Worm (Caenorhabditis elegans) whole organism, L2 larva: Measurements from ENCODE around the gene aman-2.

Experiments used
- C34F6.9 ChIP-seq: fragments of 150-350 bp; optimal IDR thresholded peaks from 2 replicates; lab custom pipeline; 2014; ENCODE audit warnings: missing biosample characterization, missing genetic modification characterization
- Y55F3AM.14 ChIP-seq: fragments of 200-800 bp; sonication (Bioruptor generic); optimal IDR thresholded peaks from 2 replicates; lab custom pipeline; 2018; ENCODE audit warnings: mild to moderate bottlenecking, missing genetic modification characterization, missing compliant biosample characterization
- aly-2 ChIP-seq: fragments of 150-350 bp; optimal IDR thresholded peaks from 2 replicates; lab custom pipeline; 2014; ENCODE audit warnings: missing biosample characterization, missing genetic modification characterization
- ama-1 ChIP-seq: fragments of 150-350 bp; optimal IDR thresholded peaks from 2 replicates; lab custom pipeline; 2018; ENCODE audit warnings: inconsistent platforms
- ceh-16 ChIP-seq: fragments of 150-350 bp; optimal IDR thresholded peaks from 2 replicates; lab custom pipeline; 2014; ENCODE audit warnings: missing biosample characterization, missing genetic modification characterization
- crh-2 ChIP-seq: sonication (generic microtip); optimal IDR thresholded peaks from 2 replicates; lab custom pipeline; 2017; ENCODE audit warnings: missing biosample characterization, missing genetic modification characterization
- egl-27 ChIP-seq: sonication (generic microtip); optimal IDR thresholded peaks from 3 replicates; lab custom pipeline; 2017; ENCODE audit warnings: missing biosample characterization, missing genetic modification reagents, missing genetic modification characterization
- elt-1 ChIP-seq: fragments of 150-350 bp; optimal IDR thresholded peaks from 2 replicates; lab custom pipeline; 2014; ENCODE audit warnings: missing biosample characterization, missing genetic modification characterization
- elt-3 ChIP-seq: sonication (generic microtip); optimal IDR thresholded peaks from 2 replicates; lab custom pipeline; 2017; ENCODE audit warnings: missing biosample characterization, missing genetic modification characterization
- fos-1 ChIP-seq: fragments of 150-350 bp; optimal IDR thresholded peaks from 2 replicates; lab custom pipeline; 2014; ENCODE audit warnings: missing biosample characterization, missing genetic modification characterization
- gmeb-1 ChIP-seq: fragments of 150-350 bp; optimal IDR thresholded peaks from 2 replicates; lab custom pipeline; 2014; ENCODE audit warnings: missing biosample characterization, missing genetic modification characterization
- lin-11 ChIP-seq: fragments of 150-350 bp; sonication (generic microtip); optimal IDR thresholded peaks from 2 replicates; lab custom pipeline; 2014; ENCODE audit warnings: missing biosample characterization, missing genetic modification characterization, inconsistent platforms, mixed read lengths
- lin-13 ChIP-seq: fragments of 150-350 bp; optimal IDR thresholded peaks from 2 replicates; lab custom pipeline; 2014; ENCODE audit warnings: missing biosample characterization, missing genetic modification reagents, missing genetic modification characterization
- lin-39 ChIP-seq: fragments of 150-350 bp; optimal IDR thresholded peaks from 2 replicates; lab custom pipeline; 2014; ENCODE audit warnings: missing biosample characterization, missing genetic modification reagents, missing genetic modification characterization
- lsy-2 ChIP-seq, 2 experiments: fragments of 150-350 bp in 1 of 2; sonication (generic microtip) in 1 of 2; optimal IDR thresholded peaks; 2 replicates each; lab custom pipeline; 2014 to 2017; ENCODE audit warnings: missing biosample characterization in 2 of 2, missing genetic modification characterization in 2 of 2
- mdl-1 ChIP-seq, 2 experiments: fragments of 150-350 bp in 1 of 2; sonication (generic microtip) in 1 of 2; optimal IDR thresholded peaks; 2 replicates each; lab custom pipeline; 2017; ENCODE audit warnings: missing biosample characterization in 2 of 2, missing genetic modification characterization in 2 of 2
- nhr-10 ChIP-seq: sonication (generic microtip); optimal IDR thresholded peaks from 2 replicates; lab custom pipeline; 2017; ENCODE audit warnings: missing biosample characterization, missing genetic modification characterization
- nhr-12 ChIP-seq: fragments of 150-350 bp; optimal IDR thresholded peaks from 2 replicates; lab custom pipeline; 2014; ENCODE audit warnings: missing biosample characterization, missing genetic modification characterization
- nhr-21 ChIP-seq: fragments of 150-350 bp; optimal IDR thresholded peaks from 2 replicates; lab custom pipeline; 2014; ENCODE audit warnings: missing biosample characterization, missing genetic modification characterization
- nhr-23 ChIP-seq: fragments of 150-350 bp; optimal IDR thresholded peaks from 2 replicates; lab custom pipeline; 2014; ENCODE audit warnings: missing biosample characterization, missing genetic modification reagents, missing genetic modification characterization
- nhr-237 ChIP-seq: fragments of 150-350 bp; optimal IDR thresholded peaks from 2 replicates; lab custom pipeline; 2014; ENCODE audit warnings: missing biosample characterization, missing genetic modification characterization
- nhr-77 ChIP-seq: fragments of 150-350 bp; optimal IDR thresholded peaks from 2 replicates; lab custom pipeline; 2014; ENCODE audit warnings: missing biosample characterization, missing genetic modification characterization
- peb-1 ChIP-seq: fragments of 150-350 bp; optimal IDR thresholded peaks from 2 replicates; lab custom pipeline; 2014; ENCODE audit warnings: missing biosample characterization, missing genetic modification characterization
- sem-4 ChIP-seq: fragments of 150-350 bp; optimal IDR thresholded peaks from 2 replicates; lab custom pipeline; 2014; ENCODE audit warnings: missing biosample characterization, missing genetic modification reagents, missing genetic modification characterization
- sma-3 ChIP-seq: sonication (generic microtip); optimal IDR thresholded peaks from 2 replicates; lab custom pipeline; 2016; ENCODE audit warnings: missing genetic modification reagents, missing genetic modification characterization, missing compliant biosample characterization
- sma-9 ChIP-seq, 2 experiments: fragments of 150-350 bp in 1 of 2; sonication (generic microtip) in 1 of 2; optimal IDR thresholded peaks; 2 replicates each; lab custom pipeline; 2014 to 2016; ENCODE audit warnings: missing genetic modification characterization in 2 of 2, mild to moderate bottlenecking in 1 of 2, missing biosample characterization in 1 of 2, missing compliant biosample characterization in 1 of 2, missing genetic modification reagents in 1 of 2, moderate library complexity in 1 of 2
- unc-39 ChIP-seq: fragments of 150-350 bp; optimal IDR thresholded peaks from 2 replicates; lab custom pipeline; 2014; ENCODE audit warnings: missing biosample characterization, missing genetic modification characterization
- unc-55 ChIP-seq: fragments of 150-350 bp; sonication (generic microtip); optimal IDR thresholded peaks from 3 replicates; lab custom pipeline; 2014; ENCODE audit warnings: missing biosample characterization, missing genetic modification reagents, missing genetic modification characterization
- unc-62 ChIP-seq: fragments of 150-350 bp; optimal IDR thresholded peaks from 2 replicates; lab custom pipeline; 2014; ENCODE audit warnings: missing biosample characterization, missing genetic modification reagents, missing genetic modification characterization
- zag-1 ChIP-seq: fragments of 150-350 bp; optimal IDR thresholded peaks from 2 replicates; lab custom pipeline; 2014; ENCODE audit warnings: missing biosample characterization, missing genetic modification characterization
- ztf-1 ChIP-seq: fragments of 200-800 bp; sonication (Bioruptor generic); conservative IDR thresholded peaks from 2 replicates; pipeline ENCODE4 v1.3.6; 2022; ENCODE audit warnings: missing genetic modification characterization, missing compliant biosample characterization
- ztf-4 ChIP-seq: fragments of 150-350 bp; optimal IDR thresholded peaks from 2 replicates; lab custom pipeline; 2014; ENCODE audit warnings: missing biosample characterization, missing genetic modification characterization

aman-2 gene

DNA sequence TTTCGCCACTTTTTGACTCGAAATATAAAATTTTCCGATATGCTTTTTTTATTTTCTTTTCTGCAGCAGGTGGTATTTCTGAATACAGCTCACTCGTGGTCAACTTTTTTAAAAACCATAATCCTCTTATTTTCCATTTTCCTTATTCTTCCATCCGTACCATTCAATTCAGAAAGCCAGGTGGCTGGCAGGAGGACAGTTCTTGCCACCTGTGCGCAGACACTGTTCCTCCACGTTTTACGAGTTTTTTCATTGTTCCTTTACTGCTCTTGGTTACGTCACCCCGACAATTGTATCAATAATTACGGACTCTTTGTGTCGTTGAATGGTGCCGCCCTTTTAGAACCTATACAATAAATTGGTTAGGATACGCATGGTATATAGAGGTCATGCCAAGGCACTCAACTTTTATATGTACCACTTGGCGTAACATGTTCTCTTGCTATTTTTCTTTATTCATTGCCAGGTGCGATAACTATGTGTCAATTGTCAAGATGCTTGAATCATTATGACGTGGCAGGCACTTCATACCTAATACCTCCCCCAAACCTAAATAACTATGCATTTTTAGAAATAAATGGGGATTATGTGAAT lies 19.9 kb upstream of the aman-2 start:
- TF ChIP-seq elt-3 (tag; lab: Kevin White, UChicago) (no peak), nhr-12 (tag; lab: Kevin White, UChicago) (no peak), nhr-23 (tag; lab: Kevin White, UChicago) (no peak), fos-1 (no peak), nhr-21 (tag; lab: Kevin White, UChicago) (no peak), egl-27 (tag; lab: Kevin White, UChicago) (no peak), Y55F3AM.14 (GFP tag; lab: Kevin White, UChicago) (no peak), lin-13 (GFP tag; lab: Kevin White, UChicago) (no peak), ztf-4 (no peak), ama-1 (no peak), nhr-77 (no peak), aly-2 (no peak), unc-55 (GFP tag; lab: Kevin White, UChicago) (no peak), gmeb-1 (tag; lab: Kevin White, UChicago) (no peak)

ce11 chrV:11951227-11951626 lies 18.2 kb upstream of the aman-2 start:
- TF ChIP-seq lin-39 (no peak), unc-39 (tag; lab: Kevin White, UChicago) (no peak)

DNA sequence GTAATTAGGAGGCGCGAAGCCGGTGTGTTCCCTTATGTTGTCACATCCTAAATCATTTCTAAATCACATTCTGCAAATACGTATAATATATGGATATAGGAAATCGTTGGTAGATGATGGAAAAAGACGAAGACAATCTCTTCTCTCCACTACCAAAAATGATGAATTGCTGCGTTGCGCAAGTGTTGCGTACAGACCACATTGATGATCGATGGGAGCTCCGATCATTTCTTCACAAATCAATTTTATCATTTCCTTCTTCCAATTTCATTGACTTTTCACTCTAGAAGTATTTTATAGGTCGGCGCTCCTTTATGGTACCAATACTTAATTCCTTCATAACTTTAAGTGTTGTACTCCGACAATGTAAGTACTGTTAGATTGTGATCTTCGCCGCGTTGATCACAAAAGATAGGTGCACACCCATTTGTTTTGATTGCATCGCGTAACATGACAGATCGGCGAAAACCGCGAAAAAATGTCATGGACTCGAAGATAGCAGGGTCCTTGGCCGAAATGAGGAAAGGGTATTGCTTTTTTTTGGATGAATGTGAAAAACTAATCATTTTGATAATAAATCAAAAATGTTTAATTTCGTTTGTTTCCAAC lies 16.6 kb upstream of the aman-2 start:
- peak; percentile 24 for TF ChIP-seq elt-1 (tag; lab: Kevin White, UChicago)
- TF ChIP-seq lsy-2 (tag; optimal IDR thresholded peaks at IDR 0.05; lab: Kevin White, UChicago), result no peak
- no peak for TF ChIP-seq lin-11
- TF ChIP-seq sma-9 (GFP tag; optimal IDR thresholded peaks at IDR 0.05; lab: Kevin White, UChicago), result no peak
- no peak for TF ChIP-seq sma-9 (tag; optimal IDR thresholded peaks at IDR 0.05; lab: Kevin White, UChicago)
- TF ChIP-seq nhr-12 (tag; lab: Kevin White, UChicago), result no peak
- no peak for TF ChIP-seq mdl-1 (tag; optimal IDR thresholded peaks at IDR 0.05; lab: Kevin White, UChicago)

DNA sequence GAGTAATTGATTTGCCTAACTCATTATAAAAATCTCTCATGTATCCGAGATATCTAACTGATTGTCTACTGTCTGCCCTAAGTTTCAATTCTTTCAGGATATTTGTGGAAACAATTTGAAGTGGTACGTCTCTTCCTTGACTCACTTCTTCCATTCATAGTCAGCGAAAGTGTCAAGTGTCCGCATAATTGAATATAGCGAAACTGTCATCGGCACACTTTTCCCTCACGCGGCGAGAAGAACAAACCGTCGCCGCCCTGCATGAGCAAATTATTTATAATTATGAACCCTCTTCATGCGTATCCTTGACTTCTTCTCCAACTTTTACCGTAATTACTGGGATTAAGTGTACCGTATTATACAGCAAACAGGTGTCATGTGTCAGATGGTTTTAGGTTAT lies 15.5 kb upstream of the aman-2 start:
- TF ChIP-seq aly-2 (no peak), fos-1 (no peak)

- TF ChIP-seq lin-39 (no peak), C34F6.9 (tag; lab: Kevin White, UChicago) (no peak), zag-1 (tag; lab: Kevin White, UChicago) (no peak), mdl-1 (tag; optimal IDR thresholded peaks at IDR 0.05; lab: Kevin White, UChicago) (no peak), sma-3 (GFP tag; lab: Kevin White, UChicago) (no peak), nhr-12 (tag; lab: Kevin White, UChicago) (no peak), lin-11 (no peak), sem-4 (tag; lab: Kevin White, UChicago) (no peak), egl-27 (tag; lab: Kevin White, UChicago) (no peak), gmeb-1 (tag; lab: Kevin White, UChicago) (no peak), ztf-1 (no peak), unc-39 (tag; lab: Kevin White, UChicago) (no peak)
Observed at ce11 chrV:11947414-11947954, 14.4 kb upstream of the aman-2 start.

- no peak for TF ChIP-seq nhr-237 (tag; lab: Kevin White, UChicago)
- no peak for TF ChIP-seq lin-11
- no peak for TF ChIP-seq ama-1
- no peak for TF ChIP-seq unc-62
- no peak for TF ChIP-seq mdl-1 (tag; optimal IDR thresholded peaks at IDR 0.05; lab: Kevin White, UChicago)
- no peak for TF ChIP-seq lin-13 (GFP tag; lab: Kevin White, UChicago)
- no peak for TF ChIP-seq nhr-10 (tag; lab: Kevin White, UChicago)
- no peak for TF ChIP-seq ceh-16 (tag; lab: Kevin White, UChicago)
- no peak for TF ChIP-seq lin-39
- no peak for TF ChIP-seq nhr-23 (tag; lab: Kevin White, UChicago)
- no peak for TF ChIP-seq peb-1 (tag; lab: Kevin White, UChicago)
- TF ChIP-seq crh-2 (tag; lab: Kevin White, UChicago), result no peak
Observed at ce11 chrV:11946818-11947217, 13.8 kb upstream of the aman-2 start.
